Worm (Caenorhabditis elegans): ENCODE data around the gene srh-72.
"Not testable (repeated sequence)": the region's sequence is repeated elsewhere in the genome, so short reads cannot be mapped to it uniquely, and the experiment has no call there.

The srh-72 gene

DNA sequence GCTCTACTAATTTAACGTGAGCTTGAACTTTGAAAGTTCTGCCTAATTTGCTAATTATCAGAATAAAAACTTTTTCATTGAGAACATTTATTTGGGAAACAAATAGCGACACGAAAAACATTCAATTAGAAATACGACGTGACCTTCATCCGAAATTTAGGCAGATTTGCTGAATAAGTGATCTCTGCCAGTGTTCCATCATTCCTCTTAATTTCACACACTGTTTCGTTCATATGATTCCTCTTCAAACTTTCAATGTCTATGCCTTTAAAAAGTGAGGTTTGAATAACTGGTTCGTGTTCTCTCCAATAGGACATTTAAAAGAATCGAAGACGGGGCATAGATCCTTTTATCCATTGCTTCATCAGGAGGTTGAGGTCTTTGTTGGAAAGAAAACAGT lies 10.1 kb upstream of the srh-72 start, which contains the start of gene fbxb-20:
Gene fbxb-20, minus strand, starts transcription at position 101 of the 400 bp plus-strand sequence.
- TF ChIP-seq nfya-2 (GFP tag; IDR thresholded peaks at IDR 0.05): no peak

DNA sequence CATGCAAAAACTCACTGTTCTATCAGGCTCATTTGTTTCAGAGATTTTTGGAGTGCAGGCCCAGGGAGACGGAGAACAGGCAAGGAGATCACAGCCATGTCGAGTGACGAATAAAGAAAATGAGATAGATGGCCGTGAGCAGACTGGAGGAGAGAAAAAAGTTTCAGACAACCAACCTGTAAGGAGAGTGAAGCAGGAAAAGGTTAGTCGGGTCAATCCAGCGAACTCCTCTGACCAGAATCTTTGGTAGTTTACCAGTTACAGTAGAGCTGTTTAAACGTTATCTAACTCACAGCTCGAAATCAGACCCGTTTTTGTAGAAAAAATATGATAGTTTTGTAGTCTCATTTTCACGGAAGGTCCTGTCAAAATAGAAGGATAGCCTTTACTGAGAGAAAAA lies 8.4 kb upstream of the srh-72 start, which contains the start of gene fbxb-21:
Gene fbxb-21, minus strand, starts transcription at position 101 of the 400 bp plus-strand sequence.
- TF ChIP-seq B0035.1 (tag; optimal IDR thresholded peaks at IDR 0.05): no peak
- no peak for TF ChIP-seq mcd-1 (GFP tag; IDR thresholded peaks at IDR 0.05)
- no peak for TF ChIP-seq F52B5.7 (tag; optimal IDR thresholded peaks at IDR 0.05)
- TF ChIP-seq repo-1 (tag; optimal IDR thresholded peaks at IDR 0.05): no peak
- TF ChIP-seq lsy-27 (tag; optimal IDR thresholded peaks at IDR 0.05; ENCODE audit: borderline replicate concordance, insufficient read depth): no peak

DNA sequence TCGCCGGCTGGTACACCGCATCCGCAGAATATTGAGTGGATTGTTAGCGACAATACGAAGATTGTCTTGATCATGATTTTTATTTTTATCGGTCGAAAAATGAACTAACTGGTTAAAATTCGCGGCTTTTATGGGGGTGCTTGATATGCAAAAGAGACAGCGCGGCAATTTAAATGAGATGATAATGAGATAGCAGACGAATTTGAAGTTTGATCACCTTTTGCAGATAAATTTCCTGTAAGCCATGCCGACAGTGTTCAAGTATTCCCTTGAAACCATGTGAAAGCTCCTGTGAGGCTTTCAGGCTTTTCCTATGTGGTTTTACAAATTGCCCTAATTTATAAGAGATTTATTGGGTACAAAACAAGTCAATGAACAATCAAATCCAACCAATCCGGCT lies 5.8 kb upstream of the srh-72 start, which contains the start of gene ZC204.17:
Gene ZC204.17, minus strand, starts transcription at position 101 of the 400 bp plus-strand sequence.
- TF ChIP-seq F49E8.2 (tag; optimal IDR thresholded peaks at IDR 0.05; ENCODE audit: insufficient read depth) (no peak), him-1 (tag; optimal IDR thresholded peaks at IDR 0.05) (no peak), hrde-1 (tag; optimal IDR thresholded peaks at IDR 0.05; ENCODE audit: borderline replicate concordance) (no peak), mel-28 (tag; optimal IDR thresholded peaks at IDR 0.05; ENCODE audit: borderline replicate concordance) (no peak), xnd-1 (tag; optimal IDR thresholded peaks at IDR 0.05) (no peak), fkh-3 (tag; optimal IDR thresholded peaks at IDR 0.05) (no peak)

DNA sequence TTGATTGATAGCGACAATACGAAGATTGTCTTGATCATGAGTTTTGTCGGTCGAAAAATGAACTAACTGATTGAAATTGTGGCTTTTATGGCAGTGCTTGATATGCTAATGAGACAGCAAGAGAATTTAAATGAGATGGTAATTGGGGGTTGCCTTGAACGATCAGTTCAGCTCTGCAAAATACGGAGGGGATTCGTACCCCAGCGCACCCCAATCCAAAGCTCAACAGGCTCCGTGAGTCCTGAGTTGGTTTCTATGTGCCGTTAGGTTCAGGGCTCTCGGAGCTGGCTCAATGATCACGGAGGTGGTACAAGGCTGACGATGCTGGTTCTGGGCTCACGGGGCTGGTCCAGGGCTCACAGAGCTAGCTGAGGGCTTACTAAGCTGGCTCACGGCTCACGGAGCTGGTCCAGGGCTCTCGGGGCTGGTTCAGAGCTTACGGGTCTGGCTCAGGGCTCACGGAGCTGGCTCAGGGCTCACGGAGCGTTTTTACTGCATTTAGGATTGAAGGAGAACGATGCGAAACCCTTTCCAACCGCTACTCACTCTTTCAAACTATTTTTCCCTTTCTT lies 4.5 kb upstream of the srh-72 start, which contains the start of gene ZC204.6:
Gene ZC204.6, minus strand, starts transcription at position 51 of the 572 bp plus-strand sequence.
- TF ChIP-seq somi-1 (GFP tag; optimal IDR thresholded peaks at IDR 0.05): no peak
- peak; percentile 84 for TF ChIP-seq zfh-2 (GFP tag; conservative IDR thresholded peaks at IDR 0.05)

DNA sequence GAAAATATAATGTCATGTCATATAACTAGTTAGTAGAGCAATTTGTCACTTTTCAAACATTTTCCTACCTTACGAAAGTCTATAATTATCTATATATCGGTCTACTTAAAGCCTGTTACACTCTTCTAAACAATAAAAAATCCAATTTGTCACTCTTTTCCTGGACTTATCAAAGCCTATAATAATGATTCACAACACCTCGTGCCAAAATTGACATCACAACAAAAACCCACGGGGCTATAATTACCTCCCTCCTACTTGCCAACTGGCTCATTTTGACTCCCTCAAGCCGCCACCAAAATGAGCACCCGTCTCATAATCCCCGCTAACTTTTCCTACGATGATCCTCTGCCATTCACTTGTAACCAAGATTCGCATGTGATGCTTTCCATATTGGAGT lies 4.0 kb downstream of the srh-72 start, which contains the start of gene srg-20:
Gene srg-20, plus strand, starts transcription at position 301 of the 400 bp plus-strand sequence.
- not testable (repeated sequence) for TF ChIP-seq ztf-6 (GFP tag; IDR thresholded peaks at IDR 0.05); madf-10 (tag; optimal IDR thresholded peaks at IDR 0.05); ztf-18 (tag; optimal IDR thresholded peaks at IDR 0.05)

DNA sequence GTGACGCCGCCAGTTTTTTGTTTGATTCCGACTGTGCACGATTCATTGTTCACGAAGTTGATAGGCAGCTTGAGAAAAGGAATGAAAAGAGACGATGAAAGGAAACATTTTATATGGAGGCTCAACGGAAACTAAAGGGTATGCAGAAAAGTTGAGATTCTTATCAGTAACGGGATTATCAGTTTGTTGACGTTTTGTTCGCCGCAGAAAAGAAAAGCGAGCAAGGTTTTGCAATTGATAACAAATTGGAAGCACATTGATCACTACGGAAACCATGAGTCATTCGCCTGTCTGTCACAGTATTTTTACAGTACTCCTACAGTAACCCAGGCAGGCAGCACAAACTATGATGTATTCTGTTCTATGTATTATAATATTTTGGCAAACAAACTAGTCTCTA lies 4.4 kb downstream of the srh-72 start:
- TF ChIP-seq nhr-80 (tag; optimal IDR thresholded peaks at IDR 0.05) (peak; percentile 9), hlh-26 (GFP tag; conservative IDR thresholded peaks at IDR 0.05) (no peak)

DNA sequence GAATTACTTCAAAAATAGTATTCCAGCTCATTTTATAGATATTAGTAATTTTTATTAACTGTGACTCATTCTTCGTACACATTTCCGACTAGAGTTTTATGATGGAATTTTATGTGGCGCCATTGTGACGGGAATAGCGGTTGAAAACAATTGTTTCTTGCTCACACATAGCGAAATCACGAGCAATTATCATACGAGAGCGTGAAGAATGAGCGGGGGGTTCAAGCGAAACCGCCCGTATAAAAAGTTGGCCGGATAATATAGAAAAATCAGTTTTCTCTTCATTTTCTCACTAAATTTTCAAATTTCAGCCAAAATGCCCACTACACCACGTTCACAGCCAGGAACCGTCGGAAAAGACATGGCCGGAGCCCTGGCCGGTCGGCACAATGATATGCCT lies 6.9 kb downstream of the srh-72 start, which contains the start of gene C08E3.1:
Gene C08E3.1, plus strand, starts transcription at position 301 of the 400 bp plus-strand sequence.
- TF ChIP-seq efl-1 (GFP tag; optimal IDR thresholded peaks at IDR 0.05); sptf-2 (GFP tag; optimal IDR thresholded peaks at IDR 0.05); sea-2 (GFP tag; IDR thresholded peaks at IDR 0.05): not testable (repeated sequence)

DNA sequence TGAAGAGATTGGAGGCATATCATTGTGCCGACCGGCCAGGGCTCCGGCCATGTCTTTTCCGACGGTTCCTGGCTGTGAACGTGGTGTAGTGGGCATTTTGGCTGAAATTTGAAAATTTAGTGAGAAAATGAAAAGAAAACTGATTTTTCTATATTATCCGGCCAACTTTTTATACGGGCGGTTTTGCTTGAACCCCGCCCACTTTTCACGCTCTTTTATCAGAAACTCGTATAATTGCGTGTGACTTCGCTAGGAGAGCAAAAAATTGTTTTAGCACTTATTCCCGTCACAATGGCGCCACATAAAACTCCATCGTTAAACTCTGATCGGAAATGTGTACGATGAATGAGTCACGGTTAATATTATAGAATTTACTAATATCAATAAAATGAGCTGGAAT lies 8.2 kb downstream of the srh-72 start, which contains the start of gene C08E3.13:
Gene C08E3.13, minus strand, starts transcription at position 101 of the 400 bp plus-strand sequence.
- TF ChIP-seq dpff-1 (tag; optimal IDR thresholded peaks at IDR 0.05); lin-35 (GFP tag; optimal IDR thresholded peaks at IDR 0.05); lsl-1 (GFP tag; optimal IDR thresholded peaks at IDR 0.05): not testable (repeated sequence)

Measured in whole organism, young adult.